Worm (Caenorhabditis elegans): Measurements from ENCODE around the gene C03B1.10.

DNA sequence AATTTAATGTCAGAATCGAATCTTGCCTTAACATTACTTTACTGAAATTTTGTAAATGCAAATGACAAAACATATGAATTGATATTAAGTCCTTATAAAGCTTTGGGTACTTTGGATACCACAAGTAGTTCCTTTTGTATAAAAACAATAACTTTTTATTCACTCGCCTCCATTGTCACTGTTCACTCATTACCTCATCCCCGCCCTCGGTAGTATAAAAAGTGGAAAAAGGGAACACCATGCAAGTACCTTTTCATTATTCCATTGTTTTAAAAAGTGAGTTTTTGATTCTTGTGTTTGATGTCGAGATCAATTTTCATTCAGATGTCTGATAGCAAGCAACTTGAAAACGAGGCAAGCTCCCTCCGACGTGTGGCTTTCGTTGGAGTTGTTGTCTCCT lies 23.7 kb downstream of the C03B1.10 start, which contains the start of gene col-171:
- TF ChIP-seq nhr-11 (tag; optimal IDR thresholded peaks at IDR 0.05) (no peak), egl-27 (tag; optimal IDR thresholded peaks at IDR 0.05) (no peak), R02D3.7 (tag; optimal IDR thresholded peaks at IDR 0.05) (no peak), mdl-1 (tag; optimal IDR thresholded peaks at IDR 0.05) (no peak), alr-1 (tag; optimal IDR thresholded peaks at IDR 0.05) (no peak), elt-1 (tag; optimal IDR thresholded peaks at IDR 0.05) (no peak), ztf-11 (tag; optimal IDR thresholded peaks at IDR 0.05) (no peak), elt-3 (tag; optimal IDR thresholded peaks at IDR 0.05) (no peak), lin-13 (GFP tag; optimal IDR thresholded peaks at IDR 0.05) (no peak)

All from whole organism, L2 larva.